Worm (Caenorhabditis elegans) whole organism, midembryonic: Measurements from ENCODE around the gene nas-3.

Experiments
- T22C8.4 ChIP-seq: fragments of 200-800 bp; sonication (Bioruptor generic); IDR thresholded peaks from 2 replicates; pipeline ENCODE4 v1.3.6; 2022; ENCODE audit warnings: missing genetic modification characterization, missing compliant biosample characterization
- flt-1 ChIP-seq: fragments of 200-800 bp; sonication (Bioruptor generic); IDR thresholded peaks from 2 replicates; pipeline ENCODE4 v1.3.6; 2022; ENCODE audit warnings: missing genetic modification characterization, missing compliant biosample characterization
- ref-1 ChIP-seq: fragments of 200-800 bp; sonication (Bioruptor generic); conservative IDR thresholded peaks from 2 replicates; pipeline ENCODE4 v1.3.6; 2022; ENCODE audit warnings: missing genetic modification reagents, missing genetic modification characterization, missing compliant biosample characterization

DNA sequence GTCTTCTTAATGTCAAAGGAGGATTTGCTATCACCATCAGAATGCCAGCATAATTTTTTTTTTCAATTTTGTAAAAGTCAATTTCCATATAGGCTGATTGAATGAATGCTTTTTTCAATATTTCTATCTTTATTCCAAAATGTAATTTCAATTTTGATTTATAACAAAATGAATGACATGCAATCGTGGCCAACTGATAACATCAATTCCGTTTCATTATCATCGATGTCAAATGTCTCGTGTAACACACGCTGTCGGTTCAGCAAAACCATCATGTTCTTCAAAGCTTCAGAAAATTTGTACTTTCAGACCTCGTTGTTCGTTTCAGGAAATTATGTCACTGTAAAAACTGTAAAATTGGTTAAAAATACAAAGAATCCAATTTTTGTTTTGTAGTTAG lies 29.0 kb downstream of the nas-3 start:
- no peak for TF ChIP-seq ref-1 (GFP tag; lab: Robert Waterston, UW)
- TF ChIP-seq T22C8.4 (GFP tag; lab: Robert Waterston, UW) = no peak
- no peak for TF ChIP-seq flt-1 (GFP tag; lab: Robert Waterston, UW)
